Fruit fly (Drosophila melanogaster): ENCODE results near the gene Atg8a.

The Atg8a gene

dm6 chrX:10767350-10768005 lies 660 bp downstream of the Atg8a start (continued):
- 0 out of 2 replicates have a peak, but pooled peaks have one; percentile 40 for TF ChIP-seq CG16779 (GFP tag; IDR thresholded peaks at IDR 0.05)
- no peak for TF ChIP-seq ham (GFP tag; IDR thresholded peaks at IDR 0.05)
- TF ChIP-seq eyg (GFP tag; optimal IDR thresholded peaks at IDR 0.05), result peak; percentile 48
- 0 out of 2 replicates have a peak, but pooled peaks have one; percentile 6 for TF ChIP-seq peb (GFP tag; IDR thresholded peaks at IDR 0.05)
- peak; percentile 95 for TF ChIP-seq CG4360 (GFP tag; IDR thresholded peaks at IDR 0.05)
- TF ChIP-seq CG6689 (GFP tag; IDR thresholded peaks at IDR 0.05), result no peak
- TF ChIP-seq GATAe (GFP tag; conservative IDR thresholded peaks at IDR 0.05), result no peak
- TF ChIP-seq az2 (GFP tag; optimal IDR thresholded peaks at IDR 0.05), result peak; percentile 40
- peak; percentile 48 for TF ChIP-seq fu2 (GFP tag; optimal IDR thresholded peaks at IDR 0.05)
- TF ChIP-seq crp (GFP tag; optimal IDR thresholded peaks at IDR 0.05), result peak in 1 of 2 experiments; percentile 73
- TF ChIP-seq cato (GFP tag; optimal IDR thresholded peaks at IDR 0.05; ENCODE audit: borderline replicate concordance), result no peak
- no peak for TF ChIP-seq pan (optimal IDR thresholded peaks at IDR 0.05)
- TF ChIP-seq pan (GFP tag; optimal IDR thresholded peaks at IDR 0.05 in 1 of 2, IDR thresholded peaks at IDR 0.05 in 1 of 2), result peak in 1 of 2 experiments; percentile 68
- no peak for TF ChIP-seq Ravus (GFP tag; IDR thresholded peaks at IDR 0.05)
- no peak for TF ChIP-seq CG33557 (GFP tag; optimal IDR thresholded peaks at IDR 0.05)
- peak; percentile 80 for TF ChIP-seq YL-1 (GFP tag; optimal IDR thresholded peaks at IDR 0.05)
- peak; percentile 17; the same call in 1 of the 2 replicates for TF ChIP-seq CG31224 (GFP tag; IDR thresholded peaks at IDR 0.05)
- 0 out of 2 replicates have a peak, but pooled peaks have one; percentile 6 for TF ChIP-seq CG5953 (GFP tag; IDR thresholded peaks at IDR 0.05)
- no peak for TF ChIP-seq pfk (GFP tag; optimal IDR thresholded peaks at IDR 0.05)
- no peak for TF ChIP-seq CG8281 (tag; optimal IDR thresholded peaks at IDR 0.05)
- TF ChIP-seq BtbVII (GFP tag; optimal IDR thresholded peaks at IDR 0.05), result peak; percentile 56
- TF ChIP-seq chinmo (GFP tag; IDR thresholded peaks at IDR 0.05; ENCODE audit: partially characterized antibody), result no peak
- peak; percentile 39 for TF ChIP-seq shn (GFP tag; optimal IDR thresholded peaks at IDR 0.05)
- TF ChIP-seq caup (GFP tag; optimal IDR thresholded peaks at IDR 0.05; ENCODE audit: severe bottlenecking), result peak; percentile 65
- TF ChIP-seq CG8944 (GFP tag; optimal IDR thresholded peaks at IDR 0.05), result peak; percentile 30
- peak; percentile 62 for TF ChIP-seq HHEX (GFP tag; optimal IDR thresholded peaks at IDR 0.05)
- TF ChIP-seq CG13123 (GFP tag; optimal IDR thresholded peaks at IDR 0.05), result no peak
- TF ChIP-seq chn (GFP tag; optimal IDR thresholded peaks at IDR 0.05), result peak; percentile 69
- peak; percentile 83 for TF ChIP-seq B-H2 (GFP tag; optimal IDR thresholded peaks at IDR 0.05)
- TF ChIP-seq CG18764 (GFP tag; optimal IDR thresholded peaks at IDR 0.05), result peak; percentile 17
- no peak for TF ChIP-seq Tbp (GFP tag; optimal IDR thresholded peaks at IDR 0.05)
- TF ChIP-seq grau (tag; optimal IDR thresholded peaks at IDR 0.05), result peak; percentile 64
- peak; percentile 73 for TF ChIP-seq gem (tag; optimal IDR thresholded peaks at IDR 0.05)
- peak; percentile 44 for TF ChIP-seq CG1233 (GFP tag; optimal IDR thresholded peaks at IDR 0.05)
- TF ChIP-seq Pdp1 (GFP tag; optimal IDR thresholded peaks at IDR 0.05), result peak; percentile 27 to 54
- peak; percentile 45 for TF ChIP-seq CG1647 (GFP tag; optimal IDR thresholded peaks at IDR 0.05)
- no peak for TF ChIP-seq CTCF (GFP tag; optimal IDR thresholded peaks at IDR 0.05)
- peak; percentile 25; the same call in 1 of the 2 replicates for TF ChIP-seq CG14014 (GFP tag; IDR thresholded peaks at IDR 0.05)
- TF ChIP-seq Fer1 (GFP tag; optimal IDR thresholded peaks at IDR 0.05), result peak; percentile 73
- TF ChIP-seq zfh2 (GFP tag; optimal IDR thresholded peaks at IDR 0.05), result peak; percentile 70
- TF ChIP-seq CG12155 (GFP tag; optimal IDR thresholded peaks at IDR 0.05), result peak; percentile 79
- TF ChIP-seq CG10267 (tag; optimal IDR thresholded peaks at IDR 0.05), result no peak
- no peak for TF ChIP-seq fd64A (GFP tag; optimal IDR thresholded peaks at IDR 0.05)
- TF ChIP-seq Hmr (GFP tag; optimal IDR thresholded peaks at IDR 0.05), result peak; percentile 72
- peak; percentile 30; the same call in 1 of the 3 replicates for TF ChIP-seq CG6175 (GFP tag; IDR thresholded peaks at IDR 0.05)
- TF ChIP-seq D19A (tag; optimal IDR thresholded peaks at IDR 0.05), result peak; percentile 28
- TF ChIP-seq CG32772 (GFP tag; IDR thresholded peaks at IDR 0.05), result peak; percentile 11; the same call in 1 of the 2 replicates
- peak; percentile 78 for TF ChIP-seq HLH54F (GFP tag; optimal IDR thresholded peaks at IDR 0.05)
- peak; percentile 62 for TF ChIP-seq pum (GFP tag; optimal IDR thresholded peaks at IDR 0.05)
- TF ChIP-seq org-1 (GFP tag; optimal IDR thresholded peaks at IDR 0.05), result peak; percentile 51
